Worm (Caenorhabditis elegans): ENCODE results near the gene tsp-13.

The tsp-13 gene

ce11 chrV:19201190-19201589 lies 47.3 kb downstream of the tsp-13 start:
- TF ChIP-seq ZK546.5 (tag; optimal IDR thresholded peaks at IDR 0.05) (no peak), jun-1 (tag; optimal IDR thresholded peaks at IDR 0.05) (no peak), ceh-28 (tag; optimal IDR thresholded peaks at IDR 0.05) (no peak), hmg-11 (tag; optimal IDR thresholded peaks at IDR 0.05) (no peak)

DNA sequence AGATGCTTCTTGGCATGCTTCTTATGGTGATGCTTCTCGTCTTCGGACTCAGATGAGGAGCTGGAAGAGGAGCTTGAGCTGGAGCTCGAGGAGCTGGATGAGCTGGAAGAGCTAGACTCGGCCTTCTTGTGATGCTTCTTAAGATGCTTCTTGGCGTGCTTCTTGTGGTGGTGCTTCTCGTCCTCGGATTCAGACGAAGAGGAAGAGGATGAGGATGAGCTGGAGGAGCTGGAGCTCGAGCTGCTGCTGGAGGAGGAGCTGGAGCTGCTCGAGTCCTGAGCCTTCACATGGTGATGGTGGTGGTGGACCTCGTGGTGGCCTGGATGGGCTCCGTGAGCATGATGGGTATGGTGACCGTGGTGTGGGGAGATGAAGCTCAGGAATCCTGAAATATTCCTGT lies 48.9 kb downstream of the tsp-13 start:
- TF ChIP-seq egl-27 (tag; optimal IDR thresholded peaks at IDR 0.05) (no peak), ZK546.5 (tag; optimal IDR thresholded peaks at IDR 0.05) (no peak), pqm-1 (tag; optimal IDR thresholded peaks at IDR 0.05) (no peak), aly-2 (tag; optimal IDR thresholded peaks at IDR 0.05) (no peak), pha-4 (tag; optimal IDR thresholded peaks at IDR 0.05) (no peak)

DNA sequence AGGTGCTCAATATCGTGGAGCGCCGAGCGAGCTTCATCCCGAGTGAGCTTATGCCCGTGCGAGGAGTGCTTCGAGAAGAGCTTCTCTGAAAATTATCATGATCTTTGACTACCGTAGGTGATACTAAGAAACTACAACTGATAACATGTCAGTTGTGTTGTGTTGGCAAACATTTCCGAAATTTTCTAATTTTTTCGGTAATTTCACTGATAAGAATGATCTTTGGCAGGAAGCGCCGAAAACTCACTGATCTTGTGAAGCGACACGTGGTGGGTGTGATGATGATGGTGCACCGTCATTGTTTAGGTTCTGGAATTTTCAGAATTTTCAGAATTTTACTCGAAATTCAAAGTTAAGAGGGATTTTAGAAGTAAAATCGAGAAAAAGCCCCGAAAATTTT lies 49.4 kb downstream of the tsp-13 start, which contains the start of gene Y39B6A.1:
TSS of gene Y39B6A.1 (minus strand) at position 309 of the 400 bp plus-strand sequence.
- TF ChIP-seq sea-2 (GFP tag; optimal IDR thresholded peaks at IDR 0.05) (no peak), ama-1 (optimal IDR thresholded peaks at IDR 0.05) (no peak), nhr-23 (tag; optimal IDR thresholded peaks at IDR 0.05) (no peak), ceh-9 (tag; optimal IDR thresholded peaks at IDR 0.05) (no peak), skn-1 (tag; optimal IDR thresholded peaks at IDR 0.05) (no peak), lin-39 (tag; optimal IDR thresholded peaks at IDR 0.05) (no peak), pqm-1 (tag; optimal IDR thresholded peaks at IDR 0.05) (peak; percentile 68), ztf-4 (tag; optimal IDR thresholded peaks at IDR 0.05) (no peak), egl-5 (tag; optimal IDR thresholded peaks at IDR 0.05) (no peak), mdl-1 (tag; optimal IDR thresholded peaks at IDR 0.05) (no peak), nhr-67 (tag; optimal IDR thresholded peaks at IDR 0.05) (no peak), nfya-1 (tag; optimal IDR thresholded peaks at IDR 0.05; ENCODE audit: insufficient read depth) (no peak), elt-2 (tag; optimal IDR thresholded peaks at IDR 0.05) (peak; percentile 81), ZK546.5 (tag; optimal IDR thresholded peaks at IDR 0.05) (no peak), hmg-11 (tag; optimal IDR thresholded peaks at IDR 0.05) (no peak)

- TF ChIP-seq mml-1 (tag; optimal IDR thresholded peaks at IDR 0.05) (no peak), R02D3.7 (tag; optimal IDR thresholded peaks at IDR 0.05) (no peak), jun-1 (tag; optimal IDR thresholded peaks at IDR 0.05) (peak; percentile 50), nfya-1 (tag; optimal IDR thresholded peaks at IDR 0.05; ENCODE audit: insufficient read depth) (peak; percentile 11), pqm-1 (tag; optimal IDR thresholded peaks at IDR 0.05) (peak; percentile 93), elt-2 (tag; optimal IDR thresholded peaks at IDR 0.05) (peak; percentile 96)
These were observed 51.5 kb downstream of the tsp-13 start for ce11 chrV:19205450-19205849.

ce11 chrV:19206911-19207310 lies 53.0 kb downstream of the tsp-13 start:
- no peak for TF ChIP-seq elt-3 (tag; optimal IDR thresholded peaks at IDR 0.05)
- no peak for TF ChIP-seq zag-1 (tag; optimal IDR thresholded peaks at IDR 0.05)
- no peak for TF ChIP-seq mdl-1 (tag; optimal IDR thresholded peaks at IDR 0.05)
- no peak for TF ChIP-seq jun-1 (tag; optimal IDR thresholded peaks at IDR 0.05)
- no peak for TF ChIP-seq unc-62 (GFP tag; optimal IDR thresholded peaks at IDR 0.05)
- TF ChIP-seq ceh-9 (tag; optimal IDR thresholded peaks at IDR 0.05): no peak
- TF ChIP-seq ama-1 (optimal IDR thresholded peaks at IDR 0.05): no peak
- peak; percentile 1 for TF ChIP-seq pha-4 (tag; optimal IDR thresholded peaks at IDR 0.05)
- TF ChIP-seq daf-12 (tag; optimal IDR thresholded peaks at IDR 0.05): no peak
- TF ChIP-seq aly-2 (tag; optimal IDR thresholded peaks at IDR 0.05): no peak
- TF ChIP-seq elt-1 (tag; optimal IDR thresholded peaks at IDR 0.05): no peak
- TF ChIP-seq elt-2 (tag; optimal IDR thresholded peaks at IDR 0.05): peak; percentile 92
- TF ChIP-seq pqm-1 (tag; optimal IDR thresholded peaks at IDR 0.05): peak; percentile 71
